Fruit fly (Drosophila melanogaster): ENCODE results near the gene SK.

Gene SK

dm6 chrX:5323636-5324035, 16.4 kb upstream of the SK start, which contains the start of gene Mcm3:
TSS of gene Mcm3 (plus strand) at chrX:5323855.
- TF ChIP-seq Sin3A (optimal IDR thresholded peaks at IDR 0.05), result no peak
- TF ChIP-seq insv (optimal IDR thresholded peaks at IDR 0.05), result no peak
- no peak for TF ChIP-seq psq (optimal IDR thresholded peaks at IDR 0.05)
- TF ChIP-seq ttk (optimal IDR thresholded peaks at IDR 0.05), result no peak
- TF ChIP-seq h (optimal IDR thresholded peaks at IDR 0.05), result no peak
- no peak for TF ChIP-seq Myc (optimal IDR thresholded peaks at IDR 0.05)

DNA sequence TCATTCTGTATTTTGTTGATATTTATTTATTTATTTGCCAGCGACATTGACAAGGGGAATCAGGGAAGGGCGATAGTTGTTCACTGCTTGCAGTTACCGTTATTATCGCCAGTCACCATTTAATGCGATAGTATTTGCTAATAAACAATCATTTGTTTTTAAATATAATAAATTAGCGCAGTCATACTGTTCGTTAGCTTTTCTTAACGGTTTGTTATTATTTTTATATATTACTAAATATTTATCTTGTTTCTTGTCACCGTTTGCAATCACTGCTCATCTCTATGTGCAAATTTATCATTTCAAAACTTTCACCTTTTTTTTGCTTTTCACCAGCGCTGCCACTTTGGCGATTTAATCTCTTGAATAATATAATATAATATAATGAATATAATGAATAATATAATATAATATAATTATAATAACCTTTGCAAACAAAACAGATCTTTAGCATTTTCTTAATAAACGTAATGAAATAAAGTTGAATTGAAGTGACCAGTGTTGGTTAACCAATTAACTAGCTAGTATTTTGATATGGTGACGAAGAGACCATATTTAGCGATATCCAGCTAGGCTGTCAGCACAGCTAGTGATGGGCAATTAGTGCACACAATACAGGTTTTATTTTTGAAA, 10.7 kb upstream of the SK start, which contains the start of the genes CG3309 and XRCC1:
CG3309 (minus strand) TSS at position 82 of the 633 bp plus-strand sequence.
XRCC1 (plus strand) TSS at position 611 of the 633 bp plus-strand sequence.
- TF ChIP-seq ttk (optimal IDR thresholded peaks at IDR 0.05) (no peak), Myc (optimal IDR thresholded peaks at IDR 0.05) (no peak), psq (optimal IDR thresholded peaks at IDR 0.05) (no peak), insv (optimal IDR thresholded peaks at IDR 0.05) (no peak), Sin3A (optimal IDR thresholded peaks at IDR 0.05) (no peak), h (optimal IDR thresholded peaks at IDR 0.05) (no peak)

DNA sequence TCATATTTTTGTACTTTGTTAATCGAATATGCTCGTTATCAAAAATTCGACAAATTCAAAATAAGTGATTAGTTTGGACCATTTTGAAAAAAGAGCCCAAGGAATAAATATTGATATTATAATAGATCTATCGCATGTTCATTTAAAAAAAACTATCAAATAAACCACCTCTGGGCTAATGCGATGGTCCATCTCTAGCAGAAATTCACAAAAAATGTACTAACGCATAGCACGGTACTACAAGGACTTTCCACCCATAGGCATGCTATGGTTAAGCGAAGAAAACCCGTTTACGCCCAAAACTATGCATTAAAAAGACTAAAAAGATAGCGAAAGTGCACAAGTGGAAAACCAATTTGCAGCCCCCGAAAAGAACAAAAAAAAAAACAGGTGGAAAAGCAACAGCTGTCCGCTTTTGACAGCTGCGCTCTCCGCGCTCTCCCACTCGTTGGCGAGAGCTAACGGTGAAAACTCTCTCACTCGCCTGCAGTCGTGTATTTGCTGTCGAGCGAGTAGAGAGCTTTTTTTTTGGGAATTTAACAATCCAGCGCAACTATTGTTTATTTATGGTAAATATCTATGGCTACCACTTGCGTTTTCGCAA, 7.7 kb upstream of the SK start, which contains the start of gene CanB:
CanB (plus strand) TSS at position 241 of the 604 bp plus-strand sequence.
- no peak for TF ChIP-seq Myc (optimal IDR thresholded peaks at IDR 0.05)
- no peak for TF ChIP-seq insv (optimal IDR thresholded peaks at IDR 0.05)
- TF ChIP-seq psq (optimal IDR thresholded peaks at IDR 0.05), result no peak
- no peak for TF ChIP-seq h (optimal IDR thresholded peaks at IDR 0.05)
- TF ChIP-seq Sin3A (optimal IDR thresholded peaks at IDR 0.05), result no peak
- no peak for TF ChIP-seq ttk (optimal IDR thresholded peaks at IDR 0.05)

DNA sequence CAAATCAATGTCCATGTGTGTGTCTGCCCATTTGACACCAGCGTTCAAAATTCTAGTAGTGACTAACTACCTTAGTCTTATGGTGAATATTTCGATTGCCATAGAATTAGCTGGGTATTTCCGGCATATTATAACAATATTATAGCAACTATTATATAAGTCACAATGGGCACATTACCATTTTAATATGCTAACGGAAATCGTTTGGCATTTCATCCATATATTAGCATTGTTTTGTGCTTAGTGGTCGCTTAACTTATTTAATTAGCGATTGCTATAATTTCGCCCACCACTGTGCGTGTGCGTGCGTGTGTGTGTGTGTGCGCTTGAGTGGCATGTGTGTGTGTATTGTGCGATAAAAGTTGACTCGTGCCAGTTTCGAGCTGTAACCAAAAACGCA, 3.3 kb upstream of the SK start:
- TF ChIP-seq h (optimal IDR thresholded peaks at IDR 0.05), result no peak

DNA sequence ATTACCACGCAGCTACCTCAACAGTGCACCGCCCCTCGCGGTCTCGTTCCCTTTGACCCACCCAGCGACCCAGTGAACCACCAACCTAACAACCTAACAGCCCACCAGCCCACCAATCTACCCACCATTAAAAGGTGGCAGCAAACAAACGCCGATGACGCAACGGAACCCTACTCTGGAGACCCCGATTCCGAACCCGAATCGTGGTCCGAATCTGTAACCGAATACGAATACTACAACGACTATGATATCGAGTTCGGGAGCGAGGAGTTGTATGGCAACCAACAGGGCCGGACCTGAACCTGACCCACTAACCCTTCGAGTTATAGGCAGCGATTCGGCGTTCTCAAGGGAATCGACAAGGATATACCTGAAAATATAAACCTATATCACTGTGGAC, 2.7 kb upstream of the SK start:
- no peak for TF ChIP-seq ttk (optimal IDR thresholded peaks at IDR 0.05)
- no peak for TF ChIP-seq Myc (optimal IDR thresholded peaks at IDR 0.05)
- no peak for TF ChIP-seq insv (optimal IDR thresholded peaks at IDR 0.05)
- TF ChIP-seq psq (optimal IDR thresholded peaks at IDR 0.05), result no peak
- TF ChIP-seq h (optimal IDR thresholded peaks at IDR 0.05), result no peak
- TF ChIP-seq Sin3A (optimal IDR thresholded peaks at IDR 0.05), result no peak

dm6 chrX:5338435-5338834, 1.6 kb upstream of the SK start:
- TF ChIP-seq Myc (optimal IDR thresholded peaks at IDR 0.05) (no peak), psq (optimal IDR thresholded peaks at IDR 0.05) (no peak), insv (optimal IDR thresholded peaks at IDR 0.05) (no peak), ttk (optimal IDR thresholded peaks at IDR 0.05) (no peak), h (optimal IDR thresholded peaks at IDR 0.05) (no peak), Sin3A (optimal IDR thresholded peaks at IDR 0.05) (no peak)

dm6 chrX:5349899-5350575, 10.0 kb downstream of the SK start:
- TF ChIP-seq ttk (optimal IDR thresholded peaks at IDR 0.05), result no peak
- no peak for TF ChIP-seq psq (optimal IDR thresholded peaks at IDR 0.05)
- no peak for TF ChIP-seq insv (optimal IDR thresholded peaks at IDR 0.05)
- TF ChIP-seq Myc (optimal IDR thresholded peaks at IDR 0.05), result no peak
- no peak for TF ChIP-seq h (optimal IDR thresholded peaks at IDR 0.05)
- no peak for TF ChIP-seq Sin3A (optimal IDR thresholded peaks at IDR 0.05)

DNA sequence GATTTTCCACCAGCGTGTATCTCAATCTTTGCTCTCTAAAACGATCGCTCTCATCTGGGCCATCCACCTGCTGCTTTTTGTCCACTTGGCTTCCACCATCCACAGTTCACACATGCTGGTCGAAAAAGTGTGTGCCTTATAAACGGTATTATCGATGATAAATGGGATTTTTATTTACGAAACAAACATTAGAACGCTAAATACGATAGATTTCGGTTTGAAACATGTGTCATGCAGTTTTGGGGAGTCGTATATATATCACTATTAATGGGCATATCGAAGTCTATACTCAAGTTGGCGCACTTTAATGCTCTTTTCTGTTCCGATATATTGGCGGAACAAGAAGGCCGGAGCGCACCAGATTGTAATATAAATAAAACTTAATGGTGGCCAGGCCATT, 17.0 kb downstream of the SK start:
- TF ChIP-seq ttk (optimal IDR thresholded peaks at IDR 0.05), result no peak

dm6 chrX:5358813-5359212, 18.8 kb downstream of the SK start:
- TF ChIP-seq psq (optimal IDR thresholded peaks at IDR 0.05) (no peak), ttk (optimal IDR thresholded peaks at IDR 0.05) (no peak), Myc (optimal IDR thresholded peaks at IDR 0.05) (no peak), insv (optimal IDR thresholded peaks at IDR 0.05) (no peak), Sin3A (optimal IDR thresholded peaks at IDR 0.05) (no peak), h (optimal IDR thresholded peaks at IDR 0.05) (no peak)

dm6 chrX:5363116-5363515, 23.1 kb downstream of the SK start:
- no peak for TF ChIP-seq h (optimal IDR thresholded peaks at IDR 0.05)
- no peak for TF ChIP-seq Myc (optimal IDR thresholded peaks at IDR 0.05)
- TF ChIP-seq ttk (optimal IDR thresholded peaks at IDR 0.05), result no peak
- no peak for TF ChIP-seq insv (optimal IDR thresholded peaks at IDR 0.05)
- no peak for TF ChIP-seq Sin3A (optimal IDR thresholded peaks at IDR 0.05)
- no peak for TF ChIP-seq psq (optimal IDR thresholded peaks at IDR 0.05)

dm6 chrX:5364031-5364430, 24.0 kb downstream of the SK start:
- TF ChIP-seq h (optimal IDR thresholded peaks at IDR 0.05) (no peak), psq (optimal IDR thresholded peaks at IDR 0.05) (no peak), Sin3A (optimal IDR thresholded peaks at IDR 0.05) (no peak), ttk (optimal IDR thresholded peaks at IDR 0.05) (no peak), insv (optimal IDR thresholded peaks at IDR 0.05) (no peak), Myc (optimal IDR thresholded peaks at IDR 0.05) (no peak)

dm6 chrX:5382539-5382938, 42.5 kb downstream of the SK start:
- TF ChIP-seq insv (optimal IDR thresholded peaks at IDR 0.05) (no peak), Sin3A (optimal IDR thresholded peaks at IDR 0.05) (no peak), ttk (optimal IDR thresholded peaks at IDR 0.05) (no peak), h (optimal IDR thresholded peaks at IDR 0.05) (no peak), psq (optimal IDR thresholded peaks at IDR 0.05) (no peak), Myc (optimal IDR thresholded peaks at IDR 0.05) (no peak)
